Fruit fly (Drosophila melanogaster): ENCODE measurements around the gene Eig71Ej.
A peak's percentile ranks its signal among the peaks of the same experiment; 100 is the strongest.

Gene Eig71Ej

DNA sequence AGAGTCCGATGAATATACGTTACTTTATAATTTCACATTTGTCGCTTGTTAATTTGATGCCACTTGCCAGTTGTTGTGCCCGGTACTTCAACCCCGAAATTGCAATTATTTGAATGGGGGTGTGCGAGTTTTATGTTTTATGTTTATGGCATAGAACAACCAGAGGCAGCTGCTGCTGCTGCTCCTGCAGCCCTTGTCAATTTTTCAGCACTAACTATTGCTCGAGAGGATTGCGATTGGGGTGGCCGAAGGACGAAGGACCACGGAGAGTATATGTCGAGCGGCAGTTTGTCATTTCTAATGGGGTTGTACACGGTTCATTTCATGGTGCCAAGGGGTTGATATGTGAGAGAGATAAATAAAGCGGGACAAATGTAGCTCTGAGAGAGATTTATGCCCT is 36.7 kb downstream of the Eig71Ej start:
- TF ChIP-seq Mio (GFP tag; optimal IDR thresholded peaks at IDR 0.05) (no peak), ey (GFP tag; optimal IDR thresholded peaks at IDR 0.05) (no peak), CG32264 (GFP tag; optimal IDR thresholded peaks at IDR 0.05) (no peak), sv (GFP tag; optimal IDR thresholded peaks at IDR 0.05) (no peak), lola (GFP tag; optimal IDR thresholded peaks at IDR 0.05) (no peak), psq (GFP tag; optimal IDR thresholded peaks at IDR 0.05) (no peak), HLH106 (tag; optimal IDR thresholded peaks at IDR 0.05) (no peak), Hnf4 (GFP tag; optimal IDR thresholded peaks at IDR 0.05) (no peak)

DNA sequence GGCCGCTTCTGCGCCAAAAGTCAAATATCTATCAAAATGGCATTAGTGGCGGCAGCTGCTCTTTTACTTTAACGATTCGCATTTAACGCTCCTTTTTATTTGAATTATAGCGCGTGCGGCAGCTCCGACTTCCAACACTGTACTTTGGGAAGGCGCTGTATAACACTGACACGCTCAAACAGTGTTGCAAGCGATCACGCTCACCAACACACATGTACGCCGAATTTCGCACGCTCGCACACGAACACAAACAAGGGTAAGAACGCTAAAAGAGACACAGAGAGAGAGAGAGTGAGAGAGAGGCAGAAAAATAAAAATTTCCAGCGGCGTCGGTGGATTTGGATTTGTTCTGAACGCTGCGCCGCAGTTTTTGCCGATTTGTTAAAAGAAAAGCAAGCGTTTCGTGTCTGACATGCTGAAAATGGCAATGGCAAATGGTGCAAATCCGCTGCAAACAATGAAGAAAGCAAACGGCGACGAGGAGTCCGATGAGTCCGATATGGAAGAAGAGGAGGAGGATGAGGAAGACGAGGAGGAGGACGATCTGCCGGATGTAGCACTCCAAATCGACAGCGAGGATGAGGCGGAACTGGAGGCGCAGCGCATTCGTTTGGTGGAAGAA is 41.1 kb downstream of the Eig71Ej start, which contains the start of gene Phs:
Gene Phs (plus strand): TSS at position 276 of the 622 bp plus-strand sequence.
- peak; percentile 73 for TF ChIP-seq HLH106 (tag; optimal IDR thresholded peaks at IDR 0.05)
- TF ChIP-seq rgr (GFP tag; optimal IDR thresholded peaks at IDR 0.05), result peak; percentile 95
- TF ChIP-seq Mio (GFP tag; optimal IDR thresholded peaks at IDR 0.05), result peak; percentile 81
- peak; percentile 94 for TF ChIP-seq h (GFP tag; optimal IDR thresholded peaks at IDR 0.05)
- peak; percentile 99 for TF ChIP-seq Hr83 (GFP tag; optimal IDR thresholded peaks at IDR 0.05; ENCODE audit: poor library complexity, severe bottlenecking)
- no peak for TF ChIP-seq Abd-B (GFP tag; optimal IDR thresholded peaks at IDR 0.05)
- TF ChIP-seq CrebA (GFP tag; optimal IDR thresholded peaks at IDR 0.05; ENCODE audit: borderline replicate concordance), result peak; percentile 28
- peak; percentile 67 for TF ChIP-seq Dif (GFP tag; optimal IDR thresholded peaks at IDR 0.05; ENCODE audit: partially characterized antibody)
- peak; percentile 81 for TF ChIP-seq GATAd (GFP tag; optimal IDR thresholded peaks at IDR 0.05)
- TF ChIP-seq foxo (GFP tag; optimal IDR thresholded peaks at IDR 0.05), result peak; percentile 64 to 95
- peak; percentile 95 for TF ChIP-seq tai (GFP tag; optimal IDR thresholded peaks at IDR 0.05)
- peak; percentile 87 for TF ChIP-seq psq (GFP tag; optimal IDR thresholded peaks at IDR 0.05)
- TF ChIP-seq OdsH (GFP tag; optimal IDR thresholded peaks at IDR 0.05), result peak; percentile 79
- TF ChIP-seq fru (GFP tag; optimal IDR thresholded peaks at IDR 0.05), result peak; percentile 87
- no peak for TF ChIP-seq Hr78 (GFP tag; optimal IDR thresholded peaks at IDR 0.05)
- TF ChIP-seq dl (GFP tag; optimal IDR thresholded peaks at IDR 0.05; ENCODE audit: insufficient read depth in 1 of 2, partially characterized antibody in 2 of 2), result peak; percentile 21 to 62
- peak; percentile 60 for TF ChIP-seq woc (GFP tag; optimal IDR thresholded peaks at IDR 0.05)
- peak; percentile 78 for TF ChIP-seq dmrt93B (GFP tag; optimal IDR thresholded peaks at IDR 0.05)
- peak; percentile 70 for TF ChIP-seq sv (GFP tag; optimal IDR thresholded peaks at IDR 0.05)
- TF ChIP-seq pan (optimal IDR thresholded peaks at IDR 0.05), result no peak
- TF ChIP-seq lola (GFP tag; optimal IDR thresholded peaks at IDR 0.05), result no peak
- peak; percentile 94 for TF ChIP-seq br (GFP tag; optimal IDR thresholded peaks at IDR 0.05)
- TF ChIP-seq Hnf4 (GFP tag; optimal IDR thresholded peaks at IDR 0.05), result peak; percentile 98
- TF ChIP-seq N (GFP tag; optimal IDR thresholded peaks at IDR 0.05), result peak; percentile 29
- peak; percentile 85 for TF ChIP-seq dsf (GFP tag; optimal IDR thresholded peaks at IDR 0.05; ENCODE audit: borderline replicate concordance)
- TF ChIP-seq Vsx2 (GFP tag; optimal IDR thresholded peaks at IDR 0.05; ENCODE audit: partially characterized antibody), result peak; percentile 48
- peak; percentile 71 for TF ChIP-seq Sp1 (GFP tag; optimal IDR thresholded peaks at IDR 0.05)
- no peak for TF ChIP-seq Rel (GFP tag; optimal IDR thresholded peaks at IDR 0.05)
- TF ChIP-seq Rel (tag; optimal IDR thresholded peaks at IDR 0.05), result peak; percentile 82
- TF ChIP-seq brk (GFP tag; optimal IDR thresholded peaks at IDR 0.05), result peak; percentile 85
- peak; percentile 94 for TF ChIP-seq Jra (GFP tag; optimal IDR thresholded peaks at IDR 0.05)
- peak; percentile 88 for TF ChIP-seq ey (GFP tag; optimal IDR thresholded peaks at IDR 0.05)
- peak; percentile 26 for TF ChIP-seq jim (GFP tag; optimal IDR thresholded peaks at IDR 0.05)
- no peak for TF ChIP-seq usp (GFP tag; optimal IDR thresholded peaks at IDR 0.05)
- peak; percentile 55 for TF ChIP-seq sage (GFP tag; optimal IDR thresholded peaks at IDR 0.05)
- TF ChIP-seq CG32264 (GFP tag; optimal IDR thresholded peaks at IDR 0.05), result peak; percentile 89
- TF ChIP-seq CG9705 (GFP tag; optimal IDR thresholded peaks at IDR 0.05), result peak; percentile 78
- TF ChIP-seq Dfd (GFP tag; optimal IDR thresholded peaks at IDR 0.05), result no peak
- TF ChIP-seq Myc (optimal IDR thresholded peaks at IDR 0.05), result peak; percentile 23
